Fruit fly (Drosophila melanogaster): ENCODE measurements around the gene mbc.

- no peak for TF ChIP-seq tj (GFP tag; optimal IDR thresholded peaks at IDR 0.05)
- TF ChIP-seq CG12768 (GFP tag; optimal IDR thresholded peaks at IDR 0.05): no peak
- TF ChIP-seq CG5204 (GFP tag; optimal IDR thresholded peaks at IDR 0.05): no peak
- no peak for TF ChIP-seq CG1620 (GFP tag; optimal IDR thresholded peaks at IDR 0.05)
- no peak for TF ChIP-seq CG33017 (tag; optimal IDR thresholded peaks at IDR 0.05)
- TF ChIP-seq Clk (GFP tag; optimal IDR thresholded peaks at IDR 0.05): no peak
- TF ChIP-seq kay (GFP tag; ENCODE audit: borderline replicate concordance): no peak
Observed at dm6 chr3R:23846107-23846506, 64.5 kb downstream of the mbc start.
